Worm (Caenorhabditis elegans): ENCODE data around the gene F37A4.5.

DNA sequence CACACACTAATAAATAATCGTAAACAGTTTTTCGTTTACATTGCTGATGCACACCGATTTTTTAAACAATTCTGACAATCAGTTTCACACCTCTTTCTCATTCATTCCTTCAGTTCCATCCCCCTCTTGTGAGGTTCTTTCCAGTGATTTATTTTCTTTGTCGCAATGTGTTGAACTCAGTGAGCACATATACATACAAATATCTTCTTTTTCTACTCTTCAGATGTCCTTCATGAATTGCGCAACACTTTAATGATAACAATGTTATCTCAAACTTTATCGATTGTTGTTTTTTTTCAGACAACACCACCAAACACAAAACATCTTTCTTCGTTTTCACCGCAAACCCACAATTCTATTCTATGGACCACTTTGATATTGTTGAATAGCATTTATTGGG lies 34.3 kb downstream of the F37A4.5 start, which contains the start of gene dig-1:
- TF ChIP-seq ztf-23 (GFP tag; IDR thresholded peaks at IDR 0.05), result no peak
- no peak for TF ChIP-seq med-1 (GFP tag; optimal IDR thresholded peaks at IDR 0.05; ENCODE audit: insufficient read depth)
- TF ChIP-seq T22C8.4 (GFP tag; IDR thresholded peaks at IDR 0.05), result no peak
- no peak for TF ChIP-seq tab-1 (GFP tag; IDR thresholded peaks at IDR 0.05)
- TF ChIP-seq flt-1 (GFP tag; IDR thresholded peaks at IDR 0.05), result no peak
- no peak for TF ChIP-seq cog-1 (tag; optimal IDR thresholded peaks at IDR 0.05)
- no peak for TF ChIP-seq ztf-29 (GFP tag; IDR thresholded peaks at IDR 0.05)
- no peak for TF ChIP-seq klf-2 (GFP tag; conservative IDR thresholded peaks at IDR 0.05)
- no peak for TF ChIP-seq ref-1 (GFP tag; conservative IDR thresholded peaks at IDR 0.05)

All from whole organism, midembryonic.